Fruit fly (Drosophila melanogaster) S2 (cell line): Measurements from ENCODE around the gene CG1116.

ENCODE experiments used
- CG8478 ChIP-seq: fragments of >200 bp; optimal IDR thresholded peaks from 2 replicates; lab custom pipeline; 2018
- CTCF ChIP-seq, 2 experiments: fragments of >200 bp; optimal IDR thresholded peaks; 2 replicates each; lab custom pipeline; 2018

- TF ChIP-seq CG8478 (lab: Kevin White, UChicago) (no peak), CTCF (optimal IDR thresholded peaks at IDR 0.05; lab: Kevin White, UChicago) (no peak)
Observed at dm6 chr3R:5250530-5251242, 31.2 kb downstream of the CG1116 start.
